Worm (Caenorhabditis elegans) whole organism, young adult: Measurements from ENCODE around the gene W03D2.9.

ENCODE experiments used
- athp-1 ChIP-seq: sonication (generic microtip); optimal IDR thresholded peaks from 2 replicates; lab custom pipeline; 2017; ENCODE audit warnings: mild to moderate bottlenecking, missing genetic modification characterization, missing compliant biosample characterization
- ceh-79 ChIP-seq: sonication (generic microtip); optimal IDR thresholded peaks from 2 replicates; lab custom pipeline; 2017; ENCODE audit warnings: mild to moderate bottlenecking, missing genetic modification characterization, missing compliant biosample characterization
- dpl-1 ChIP-seq: fragments of 150-350 bp; optimal IDR thresholded peaks from 2 replicates; lab custom pipeline; 2014; ENCODE audit warnings: missing biosample characterization, missing genetic modification reagents, missing genetic modification characterization
- him-1 ChIP-seq: sonication (generic microtip); optimal IDR thresholded peaks from 2 replicates; lab custom pipeline; 2016; ENCODE audit warnings: missing genotype, missing genetic modification reagents, missing genetic modification characterization, missing compliant biosample characterization
- hmg-1.2 ChIP-seq: fragments of 200-800 bp; sonication (Bioruptor generic); IDR thresholded peaks from 2 replicates; pipeline ENCODE4 v1.3.6; 2022; ENCODE audit warnings: missing genetic modification reagents, missing genetic modification characterization, missing compliant biosample characterization
- lin-54 ChIP-seq: fragments of 200-800 bp; sonication (Bioruptor generic); optimal IDR thresholded peaks from 2 replicates; lab custom pipeline; 2018; ENCODE audit warnings: mild to moderate bottlenecking, missing genetic modification characterization, missing compliant biosample characterization
- mcd-1 ChIP-seq: fragments of 200-800 bp; sonication (Bioruptor generic); IDR thresholded peaks from 2 replicates; pipeline ENCODE4 v1.3.6; 2022; ENCODE audit warnings: missing genetic modification reagents, missing genetic modification characterization, missing compliant biosample characterization
- mel-28 ChIP-seq: sonication (generic microtip); optimal IDR thresholded peaks from 2 replicates; lab custom pipeline; 2016; ENCODE audit warnings: borderline replicate concordance, mild to moderate bottlenecking, missing genetic modification characterization, missing compliant biosample characterization
- nfya-1 ChIP-seq: sonication (generic microtip); optimal IDR thresholded peaks from 2 replicates; lab custom pipeline; 2017; ENCODE audit warnings: antibody characterized with exemption, missing compliant biosample characterization, missing genetic modification characterization, borderline replicate concordance; ENCODE audit not compliant: insufficient read depth
- nhr-27 ChIP-seq: fragments of 200-800 bp; sonication (Bioruptor generic); optimal IDR thresholded peaks from 2 replicates; lab custom pipeline; 2018; ENCODE audit warnings: mild to moderate bottlenecking, missing genetic modification characterization, moderate library complexity, missing compliant biosample characterization
- snpc-1.1 ChIP-seq: sonication (generic microtip); optimal IDR thresholded peaks from 2 replicates; lab custom pipeline; 2017; ENCODE audit warnings: missing genetic modification characterization, mild to moderate bottlenecking, missing compliant biosample characterization, antibody characterized with exemption, moderate library complexity, missing genotype, missing genetic modification reagents; ENCODE audit not compliant: insufficient read depth
- snpc-4 ChIP-seq, 5 experiments: fragments of 150-350 bp in 1 of 5; sonication (generic microtip) in 4 of 5; optimal IDR thresholded peaks; 2 replicates each; lab custom pipeline; 2014 to 2018; ENCODE audit warnings: missing genetic modification characterization in 5 of 5, missing biosample characterization in 3 of 5, antibody characterized with exemption in 2 of 5, mild to moderate bottlenecking in 2 of 5, missing compliant biosample characterization in 2 of 5, missing genotype in 2 of 5, moderate library complexity in 2 of 5, missing genetic modification reagents in 1 of 5
- ztf-6 ChIP-seq: fragments of 200-800 bp; sonication (Bioruptor generic); IDR thresholded peaks from 2 replicates; pipeline ENCODE4 v1.3.6; 2022; ENCODE audit warnings: missing genetic modification reagents, missing genetic modification characterization, missing compliant biosample characterization

ce11 chrIV:4079514-4079913 is 5.0 kb upstream of the W03D2.9 start, which contains the start of gene C35B1.4:
- TF ChIP-seq snpc-1.1 (tag; lab: Kevin White, UChicago) (no peak), lin-54 (GFP tag; lab: Kevin White, UChicago) (no peak), snpc-4 (GFP tag; optimal IDR thresholded peaks at IDR 0.05; lab: Kevin White, UChicago) (no peak), snpc-4 (tag; optimal IDR thresholded peaks at IDR 0.05; lab: Kevin White, UChicago) (no peak), mcd-1 (GFP tag; lab: Robert Waterston, UW) (no peak), ceh-79 (no peak), nfya-1 (tag; lab: Kevin White, UChicago) (no peak), mel-28 (no peak), hmg-1.2 (GFP tag; lab: Robert Waterston, UW) (no peak), dpl-1 (GFP tag; lab: Kevin White, UChicago) (no peak), him-1 (tag; lab: Kevin White, UChicago) (no peak), nhr-27 (no peak), ztf-6 (no peak), athp-1 (tag; lab: Kevin White, UChicago) (no peak)
